2 worm cellular contexts compared by ENCODE assay signal in the genomic region with DNA sequence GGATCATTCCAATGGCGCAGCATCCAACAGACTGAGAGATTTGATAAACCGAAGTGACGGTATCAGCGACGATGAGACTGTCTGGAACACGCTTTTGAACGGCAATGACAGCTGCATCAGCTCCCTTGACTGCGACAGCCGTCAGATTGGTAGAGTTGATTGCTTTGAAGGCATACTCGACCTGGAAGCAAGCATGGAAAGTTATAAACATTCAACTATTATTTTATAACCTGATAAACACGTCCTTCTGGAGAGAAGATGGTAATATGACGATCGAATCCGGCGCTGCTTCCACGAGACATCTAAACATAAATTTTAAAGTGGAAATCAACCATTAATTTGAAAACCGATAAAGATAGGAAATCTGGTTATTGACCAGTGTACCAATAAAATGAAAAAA.
TF ChIP-seq lines count a peak whose summit lies in the region.

Gene pas-1 (minus strand): TSS at position 302 of the 400 bp plus-strand sequence.

TF ChIP-seq in whole organism, L4 larva, 104 proteins besides CTCF, POLR2A, EP300 and RAD21 (continued from another document):
- TF ChIP-seq nhr-6 (tag; optimal IDR thresholded peaks at IDR 0.05; lab: Kevin White, UChicago) (no peak), lin-39 (tag; optimal IDR thresholded peaks at IDR 0.05; lab: Kevin White, UChicago) (no peak), lin-38 (GFP tag; IDR thresholded peaks at IDR 0.05; lab: Robert Waterston, UW) (peak; percentile 60), ZK546.5 (tag; optimal IDR thresholded peaks at IDR 0.05; lab: Kevin White, UChicago) (no peak), zfp-2 (tag; optimal IDR thresholded peaks at IDR 0.05; lab: Kevin White, UChicago) (no peak), zip-2 (tag; optimal IDR thresholded peaks at IDR 0.05; lab: Kevin White, UChicago) (no peak), ZK337.2 (GFP tag; IDR thresholded peaks at IDR 0.05; lab: Robert Waterston, UW) (no peak), ceh-32 (tag; optimal IDR thresholded peaks at IDR 0.05; lab: Kevin White, UChicago; ENCODE audit: poor library complexity) (no peak), lin-15B (tag; optimal IDR thresholded peaks at IDR 0.05; lab: Kevin White, UChicago) (no peak), mdt-29 (GFP tag; IDR thresholded peaks at IDR 0.05; lab: Robert Waterston, UW) (no peak), duxl-1 (tag; optimal IDR thresholded peaks at IDR 0.05; lab: Kevin White, UChicago; ENCODE audit: poor library complexity) (no peak), rbr-2 (tag; optimal IDR thresholded peaks at IDR 0.05; lab: Kevin White, UChicago) (no peak), jun-1 (tag; optimal IDR thresholded peaks at IDR 0.05; lab: Kevin White, UChicago) (no peak), T20F7.1 (GFP tag; optimal IDR thresholded peaks at IDR 0.05; lab: Kevin White, UChicago) (no peak), F26F4.8 (GFP tag; conservative IDR thresholded peaks at IDR 0.05; lab: Robert Waterston, UW) (no peak), lin-29 (GFP tag; IDR thresholded peaks at IDR 0.05; lab: Robert Waterston, UW) (no peak), R02D3.7 (tag; optimal IDR thresholded peaks at IDR 0.05; lab: Kevin White, UChicago) (no peak), aha-1 (tag; lab: Kevin White, UChicago) (peak; percentile 38), spr-3 (GFP tag; optimal IDR thresholded peaks at IDR 0.05; lab: Kevin White, UChicago) (no peak), madf-9 (GFP tag; conservative IDR thresholded peaks at IDR 0.05; lab: Robert Waterston, UW) (no peak), T26A8.4 (GFP tag; IDR thresholded peaks at IDR 0.05; lab: Robert Waterston, UW) (0 out of 2 replicates have a peak, but pooled peaks have one; percentile 48), snpc-4 (tag; optimal IDR thresholded peaks at IDR 0.05; lab: Kevin White, UChicago) (no peak), dve-1 (tag; optimal IDR thresholded peaks at IDR 0.05; lab: Kevin White, UChicago; ENCODE audit: insufficient read depth) (no peak), snpc-1.2 (GFP tag; IDR thresholded peaks at IDR 0.05; lab: Robert Waterston, UW) (no peak), lir-3 (tag; optimal IDR thresholded peaks at IDR 0.05; lab: Kevin White, UChicago) (no peak), nhr-102 (tag; optimal IDR thresholded peaks at IDR 0.05; lab: Kevin White, UChicago) (peak; percentile 29)

TF ChIP-seq in whole organism, young adult, 124 proteins besides CTCF, POLR2A, EP300 and RAD21 (continued from another document):
- no peak for TF ChIP-seq F23B12.7 (tag; optimal IDR thresholded peaks at IDR 0.05; lab: Kevin White, UChicago; ENCODE audit: insufficient read depth)
- no peak for TF ChIP-seq F33H1.4 (GFP tag; IDR thresholded peaks at IDR 0.05; lab: Robert Waterston, UW)
- TF ChIP-seq Y79H2A.3 (GFP tag; conservative IDR thresholded peaks at IDR 0.05; lab: Robert Waterston, UW): no peak
- no peak for TF ChIP-seq T26A5.8 (tag; optimal IDR thresholded peaks at IDR 0.05; lab: Kevin White, UChicago)
- TF ChIP-seq ztf-6 (GFP tag; IDR thresholded peaks at IDR 0.05; lab: Robert Waterston, UW): no peak
- no peak for TF ChIP-seq ceh-40 (GFP tag; IDR thresholded peaks at IDR 0.05; lab: Robert Waterston, UW)
- no peak for TF ChIP-seq hmg-20 (GFP tag; IDR thresholded peaks at IDR 0.05; lab: Robert Waterston, UW)
- no peak for TF ChIP-seq cebp-1 (GFP tag; IDR thresholded peaks at IDR 0.05; lab: Robert Waterston, UW)
- no peak for TF ChIP-seq cebp-1 (tag; optimal IDR thresholded peaks at IDR 0.05; lab: Kevin White, UChicago)
- TF ChIP-seq fkh-3 (tag; optimal IDR thresholded peaks at IDR 0.05; lab: Kevin White, UChicago): no peak
- no peak for TF ChIP-seq him-1 (tag; optimal IDR thresholded peaks at IDR 0.05; lab: Kevin White, UChicago)
- TF ChIP-seq nfyb-1 (GFP tag; IDR thresholded peaks at IDR 0.05; lab: Robert Waterston, UW): peak; percentile 18; the same call in 1 of the 2 replicates
- TF ChIP-seq Y53G8AR.9 (GFP tag; conservative IDR thresholded peaks at IDR 0.05; lab: Robert Waterston, UW): peak; percentile 39; the same call in 1 of the 2 replicates
- 0 out of 2 replicates have a peak, but pooled peaks have one; percentile 16 for TF ChIP-seq zfh-2 (GFP tag; conservative IDR thresholded peaks at IDR 0.05; lab: Robert Waterston, UW)
- no peak for TF ChIP-seq madf-10 (tag; optimal IDR thresholded peaks at IDR 0.05; lab: Kevin White, UChicago)
- no peak for TF ChIP-seq lag-1 (GFP tag; IDR thresholded peaks at IDR 0.05; lab: Robert Waterston, UW)
- no peak for TF ChIP-seq nhr-27 (tag; optimal IDR thresholded peaks at IDR 0.05; lab: Kevin White, UChicago)
- TF ChIP-seq sdz-38 (tag; optimal IDR thresholded peaks at IDR 0.05; lab: Kevin White, UChicago): no peak
- no peak for TF ChIP-seq F37B4.10 (GFP tag; IDR thresholded peaks at IDR 0.05; lab: Robert Waterston, UW)
- TF ChIP-seq ztf-22 (GFP tag; optimal IDR thresholded peaks at IDR 0.05; lab: Kevin White, UChicago): no peak
- TF ChIP-seq ceh-58 (GFP tag; IDR thresholded peaks at IDR 0.05; lab: Robert Waterston, UW): no peak
- TF ChIP-seq bed-1 (GFP tag; IDR thresholded peaks at IDR 0.05; lab: Robert Waterston, UW): 0 out of 2 replicates have a peak, but pooled peaks have one; percentile 40
- no peak for TF ChIP-seq unc-130 (GFP tag; optimal IDR thresholded peaks at IDR 0.05; lab: Kevin White, UChicago)
- TF ChIP-seq snpc-1.1 (tag; optimal IDR thresholded peaks at IDR 0.05; lab: Kevin White, UChicago; ENCODE audit: insufficient read depth): no peak
- TF ChIP-seq F55B11.4 (tag; optimal IDR thresholded peaks at IDR 0.05; lab: Kevin White, UChicago; ENCODE audit: borderline replicate concordance, insufficient read depth): no peak
- no peak for TF ChIP-seq tbp1 (GFP tag; optimal IDR thresholded peaks at IDR 0.05; lab: Kevin White, UChicago)
- TF ChIP-seq hmg-1.2 (GFP tag; IDR thresholded peaks at IDR 0.05; lab: Robert Waterston, UW): 0 out of 2 replicates have a peak, but pooled peaks have one; percentile 24
- TF ChIP-seq ekl-4 (GFP tag; IDR thresholded peaks at IDR 0.05; lab: Robert Waterston, UW): peak; percentile 72; the same call in 1 of the 2 replicates
- TF ChIP-seq Y67H2A.10 (GFP tag; conservative IDR thresholded peaks at IDR 0.05; lab: Robert Waterston, UW): no peak
- TF ChIP-seq rpc-1 (optimal IDR thresholded peaks at IDR 0.05; lab: Kevin White, UChicago): no peak
- no peak for TF ChIP-seq rpc-1 (tag; optimal IDR thresholded peaks at IDR 0.05; lab: Kevin White, UChicago)
- no peak for TF ChIP-seq lsl-1 (GFP tag; optimal IDR thresholded peaks at IDR 0.05; lab: Kevin White, UChicago)
- TF ChIP-seq rec-8 (tag; optimal IDR thresholded peaks at IDR 0.05; lab: Kevin White, UChicago): no peak
- no peak for TF ChIP-seq hrde-1 (tag; optimal IDR thresholded peaks at IDR 0.05; lab: Kevin White, UChicago; ENCODE audit: borderline replicate concordance)
- no peak for TF ChIP-seq let-607 (tag; optimal IDR thresholded peaks at IDR 0.05; lab: Kevin White, UChicago)
- 0 out of 2 replicates have a peak, but pooled peaks have one; percentile 25 for TF ChIP-seq pbrm-1 (GFP tag; IDR thresholded peaks at IDR 0.05; lab: Robert Waterston, UW)
- no peak for TF ChIP-seq F52B5.7 (tag; optimal IDR thresholded peaks at IDR 0.05; lab: Kevin White, UChicago)
- no peak for TF ChIP-seq K11D2.4 (GFP tag; IDR thresholded peaks at IDR 0.05; lab: Robert Waterston, UW)
- TF ChIP-seq Y53F4B.3 (GFP tag; IDR thresholded peaks at IDR 0.05; lab: Robert Waterston, UW): no peak
- no peak for TF ChIP-seq lir-1 (GFP tag; conservative IDR thresholded peaks at IDR 0.05; lab: Robert Waterston, UW)
- no peak for TF ChIP-seq bed-2 (GFP tag; IDR thresholded peaks at IDR 0.05; lab: Robert Waterston, UW)
- no peak for TF ChIP-seq attf-5 (GFP tag; optimal IDR thresholded peaks at IDR 0.05; lab: Kevin White, UChicago)
- no peak for TF ChIP-seq nhr-120 (GFP tag; IDR thresholded peaks at IDR 0.05; lab: Robert Waterston, UW)
- no peak for TF ChIP-seq Y95B8A.8 (GFP tag; IDR thresholded peaks at IDR 0.05; lab: Robert Waterston, UW)
- TF ChIP-seq lsy-27 (tag; optimal IDR thresholded peaks at IDR 0.05; lab: Kevin White, UChicago; ENCODE audit: borderline replicate concordance, insufficient read depth): no peak
- no peak for TF ChIP-seq nfya-2 (GFP tag; IDR thresholded peaks at IDR 0.05; lab: Robert Waterston, UW)
- no peak for TF ChIP-seq F22D6.2 (tag; optimal IDR thresholded peaks at IDR 0.05; lab: Kevin White, UChicago)
- TF ChIP-seq madf-3 (GFP tag; IDR thresholded peaks at IDR 0.05; lab: Robert Waterston, UW): peak; percentile 74; the same call in 1 of the 2 replicates
- peak; percentile 49 for TF ChIP-seq madf-6 (GFP tag; IDR thresholded peaks at IDR 0.05; lab: Robert Waterston, UW)
- no peak for TF ChIP-seq akir-1 (GFP tag; optimal IDR thresholded peaks at IDR 0.05; lab: Kevin White, UChicago)
- no peak for TF ChIP-seq lin-40 (tag; optimal IDR thresholded peaks at IDR 0.05; lab: Kevin White, UChicago)
